Fruit fly (Drosophila melanogaster): ENCODE results near the gene CG1607.

CG1607 gene

DNA sequence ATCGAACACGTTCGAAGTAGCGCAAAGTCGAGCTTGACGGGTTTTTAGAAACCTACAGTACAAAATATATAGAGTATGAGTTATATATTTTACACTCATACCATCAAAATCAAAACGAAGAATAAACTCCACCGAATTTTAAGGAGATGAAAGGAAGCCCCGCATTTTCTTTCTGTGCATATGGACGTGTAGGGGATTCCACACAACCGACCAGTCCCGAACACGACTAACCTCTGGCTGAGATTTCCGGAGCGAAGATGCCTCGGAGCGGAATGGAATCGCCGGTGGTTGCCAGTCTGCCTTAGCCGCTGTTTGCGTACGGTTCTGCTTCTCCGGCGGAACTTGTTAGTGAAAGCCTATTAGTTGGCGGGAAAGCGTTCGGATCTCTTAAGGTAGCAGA lies 2.2 kb downstream of the CG1607 start (continued):
- TF ChIP-seq CG6792 (GFP tag; optimal IDR thresholded peaks at IDR 0.05) (peak; percentile 99), topi (GFP tag; optimal IDR thresholded peaks at IDR 0.05) (peak; percentile 99), CG6276 (GFP tag; optimal IDR thresholded peaks at IDR 0.05) (peak; percentile 96), CG31627 (GFP tag; optimal IDR thresholded peaks at IDR 0.05) (peak; percentile 99), Eip93F (GFP tag; optimal IDR thresholded peaks at IDR 0.05) (peak; percentile 98), Hr38 (GFP tag; optimal IDR thresholded peaks at IDR 0.05) (no peak), CG6854 (GFP tag; optimal IDR thresholded peaks at IDR 0.05) (peak; percentile 98), CG11294 (GFP tag; IDR thresholded peaks at IDR 0.05) (peak; percentile 98), achi (GFP tag; optimal IDR thresholded peaks at IDR 0.05) (peak; percentile 98), Ets21C (GFP tag; optimal IDR thresholded peaks at IDR 0.05) (peak; percentile 99), CG4318 (GFP tag; optimal IDR thresholded peaks at IDR 0.05) (peak; percentile 97), CG7368 (GFP tag; optimal IDR thresholded peaks at IDR 0.05) (peak; percentile 96), CG8319 (GFP tag; optimal IDR thresholded peaks at IDR 0.05) (peak; percentile 94), Sox102F (GFP tag; optimal IDR thresholded peaks at IDR 0.05) (peak; percentile 99), pdm3 (GFP tag; optimal IDR thresholded peaks at IDR 0.05) (peak; percentile 98), esn (GFP tag; optimal IDR thresholded peaks at IDR 0.05) (peak; percentile 100), CG10631 (GFP tag; optimal IDR thresholded peaks at IDR 0.05) (peak; percentile 99), CG15336 (GFP tag; IDR thresholded peaks at IDR 0.05) (peak; percentile 96), CG1621 (tag; optimal IDR thresholded peaks at IDR 0.05) (peak; percentile 97), CG6163 (GFP tag; IDR thresholded peaks at IDR 0.05) (peak; percentile 98), CG16779 (tag; optimal IDR thresholded peaks at IDR 0.05) (peak; percentile 97), eg (GFP tag; IDR thresholded peaks at IDR 0.05) (peak; percentile 99), Met (GFP tag; optimal IDR thresholded peaks at IDR 0.05) (peak; percentile 99), CG3919 (GFP tag; optimal IDR thresholded peaks at IDR 0.05) (peak; percentile 98), CG34406 (GFP tag; optimal IDR thresholded peaks at IDR 0.05) (peak; percentile 98), CG8119 (GFP tag; IDR thresholded peaks at IDR 0.05) (peak; percentile 96), spab (GFP tag; optimal IDR thresholded peaks at IDR 0.05) (peak; percentile 90), CG32006 (GFP tag; optimal IDR thresholded peaks at IDR 0.05) (peak; percentile 99), Gug (GFP tag; IDR thresholded peaks at IDR 0.05) (peak; percentile 99)

DNA sequence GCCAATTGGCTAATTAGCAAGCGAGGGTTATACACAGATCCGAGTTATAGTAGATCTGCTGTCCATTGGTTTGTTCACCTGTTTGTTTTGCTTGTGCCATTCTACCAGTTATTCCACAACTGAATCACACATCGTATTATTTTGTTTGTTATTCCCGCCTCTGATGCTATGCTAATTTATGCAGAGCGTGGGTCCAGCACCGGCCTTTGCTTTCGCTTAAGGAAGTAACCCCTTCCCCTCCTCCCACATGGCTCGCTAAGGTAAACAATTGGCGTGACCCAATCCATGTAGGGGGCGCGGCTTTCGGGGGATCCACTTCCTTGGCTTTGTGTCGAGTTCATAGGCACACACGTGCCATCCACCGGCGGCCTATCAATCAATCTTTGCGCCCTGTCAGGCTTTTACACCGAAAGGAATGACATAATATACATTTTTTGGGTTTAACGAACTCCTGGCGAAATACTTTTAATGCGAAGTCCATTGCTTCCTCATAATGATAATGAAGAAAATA lies 4.0 kb downstream of the CG1607 start:
- TF ChIP-seq Sox102F (GFP tag; optimal IDR thresholded peaks at IDR 0.05) (no peak), svp (GFP tag) (peak; percentile 90)

dm6 chr3R:31393427-31393826 lies 11.5 kb downstream of the CG1607 start, which contains the start of gene CG31204:
CG31204 (minus strand) TSS chr3R:31393527.
- no peak for TF ChIP-seq CG15336 (GFP tag; IDR thresholded peaks at IDR 0.05)
- no peak for TF ChIP-seq Hr4 (GFP tag; optimal IDR thresholded peaks at IDR 0.05)
- no peak for TF ChIP-seq CG11902 (GFP tag; optimal IDR thresholded peaks at IDR 0.05)
- TF ChIP-seq Met (GFP tag; optimal IDR thresholded peaks at IDR 0.05): no peak
- no peak for TF ChIP-seq CG6276 (GFP tag; optimal IDR thresholded peaks at IDR 0.05)
- no peak for TF ChIP-seq CG6792 (GFP tag; optimal IDR thresholded peaks at IDR 0.05)

DNA sequence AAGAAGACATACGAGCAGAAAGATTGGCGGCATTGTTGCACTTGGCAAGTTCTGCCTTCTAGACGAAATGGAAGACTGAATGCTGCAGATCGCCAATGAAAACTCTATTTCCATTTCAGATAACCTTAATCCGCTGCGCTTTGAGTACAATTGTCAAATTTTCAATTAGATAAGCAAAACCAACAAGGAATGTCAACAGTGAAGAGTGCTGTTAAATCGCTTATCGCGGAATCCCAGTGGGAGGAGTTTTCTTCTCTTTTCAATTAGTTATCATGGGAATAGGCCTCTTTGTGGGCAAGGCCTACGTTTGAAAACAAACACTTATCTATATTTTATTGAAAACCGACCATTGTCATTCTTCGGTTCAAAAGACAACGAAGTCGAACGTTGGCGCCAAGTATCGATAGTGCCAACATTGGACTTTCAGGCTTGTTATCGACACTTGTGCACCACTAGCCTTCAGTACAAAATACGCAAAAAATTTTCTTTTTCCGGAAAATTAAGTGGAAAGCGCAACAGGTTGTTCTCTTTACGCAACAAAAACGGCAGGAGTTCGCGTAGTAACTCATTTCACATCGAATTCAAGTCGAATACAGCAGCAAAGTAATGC lies 13.4 kb downstream of the CG1607 start, which contains the start of the genes Ugt35D1 and Gcn2:
Ugt35D1 (minus strand) TSS at position 83 of the 610 bp plus-strand sequence.
Gcn2 (plus strand) TSS at position 439 of the 610 bp plus-strand sequence.
- no peak for TF ChIP-seq Hr38 (GFP tag; optimal IDR thresholded peaks at IDR 0.05)
- TF ChIP-seq Gug (GFP tag; IDR thresholded peaks at IDR 0.05): no peak
- TF ChIP-seq OdsH (GFP tag; optimal IDR thresholded peaks at IDR 0.05): no peak
- TF ChIP-seq Ets21C (GFP tag; optimal IDR thresholded peaks at IDR 0.05): no peak
- no peak for TF ChIP-seq CG11762 (GFP tag; optimal IDR thresholded peaks at IDR 0.05; ENCODE audit: insufficient read depth)
- TF ChIP-seq Met (GFP tag; optimal IDR thresholded peaks at IDR 0.05): no peak
- TF ChIP-seq esn (GFP tag; optimal IDR thresholded peaks at IDR 0.05): no peak
- TF ChIP-seq CG6808 (GFP tag; optimal IDR thresholded peaks at IDR 0.05): no peak
- no peak for TF ChIP-seq Ets96B (tag; optimal IDR thresholded peaks at IDR 0.05)
- no peak for TF ChIP-seq achi (GFP tag; optimal IDR thresholded peaks at IDR 0.05)
- TF ChIP-seq Lpt (GFP tag; optimal IDR thresholded peaks at IDR 0.05): no peak
- no peak for TF ChIP-seq Eip75B (GFP tag; optimal IDR thresholded peaks at IDR 0.05)
- no peak for TF ChIP-seq Smox (GFP tag; optimal IDR thresholded peaks at IDR 0.05)
- no peak for TF ChIP-seq CG4318 (GFP tag; optimal IDR thresholded peaks at IDR 0.05)

Measured in whole organism, prepupa.